Worm (Caenorhabditis elegans): ENCODE measurements around the gene pmt-2.

ce11 chrV:4642691-4643090, 14.3 kb downstream of the pmt-2 start, which contains the start of gene soc-1:
- TF ChIP-seq lin-13 (GFP tag; optimal IDR thresholded peaks at IDR 0.05) (no peak), snpc-4 (tag; optimal IDR thresholded peaks at IDR 0.05) (no peak), nhr-77 (tag; optimal IDR thresholded peaks at IDR 0.05) (no peak), skn-1 (tag; optimal IDR thresholded peaks at IDR 0.05) (no peak), nhr-237 (tag; optimal IDR thresholded peaks at IDR 0.05) (no peak), F13H6.1 (tag; optimal IDR thresholded peaks at IDR 0.05) (no peak), ztf-11 (tag; optimal IDR thresholded peaks at IDR 0.05) (no peak), ceh-82 (tag; optimal IDR thresholded peaks at IDR 0.05) (no peak), lin-39 (tag; optimal IDR thresholded peaks at IDR 0.05) (no peak), unc-39 (tag; optimal IDR thresholded peaks at IDR 0.05) (no peak), ztf-4 (tag; optimal IDR thresholded peaks at IDR 0.05) (no peak)

Measured in whole organism, L2 larva.